Worm (Caenorhabditis elegans) whole organism, mixed stage, embryonic: Measurements from ENCODE around the gene str-199.

Source experiments
- M03D4.4 ChIP-seq: sonication (generic microtip); optimal IDR thresholded peaks from 2 replicates; lab custom pipeline; 2017; ENCODE audit warnings: mild to moderate bottlenecking, missing genetic modification characterization, missing compliant biosample characterization
- bed-3 ChIP-seq: fragments of 200-800 bp; sonication (Bioruptor generic); optimal IDR thresholded peaks from 3 replicates; lab custom pipeline; 2018; ENCODE audit warnings: mild to moderate bottlenecking, missing genetic modification characterization, moderate library complexity, missing compliant biosample characterization
- blmp-1 ChIP-seq: fragments of 150-350 bp; optimal IDR thresholded peaks from 2 replicates; lab custom pipeline; 2014; ENCODE audit warnings: missing biosample characterization, missing genetic modification characterization
- ceh-39 ChIP-seq: fragments of 150-350 bp; optimal IDR thresholded peaks from 2 replicates; lab custom pipeline; 2014; ENCODE audit warnings: missing biosample characterization, missing genetic modification characterization
- ceh-43 ChIP-seq: fragments of 200-800 bp; sonication (Bioruptor generic); optimal IDR thresholded peaks from 2 replicates; lab custom pipeline; 2018; ENCODE audit warnings: mild to moderate bottlenecking, missing genetic modification characterization, moderate library complexity, missing compliant biosample characterization
- ceh-83 ChIP-seq: fragments of 200-800 bp; sonication (Bioruptor generic); optimal IDR thresholded peaks from 2 replicates; lab custom pipeline; 2018; ENCODE audit warnings: mild to moderate bottlenecking, missing genetic modification characterization, missing compliant biosample characterization
- ces-1 ChIP-seq: fragments of 150-350 bp; optimal IDR thresholded peaks from 2 replicates; lab custom pipeline; 2014; ENCODE audit warnings: missing biosample characterization, missing genetic modification reagents, missing genetic modification characterization
- cnd-1 ChIP-seq: fragments of 200-800 bp; sonication (Bioruptor generic); optimal IDR thresholded peaks from 2 replicates; lab custom pipeline; 2018; ENCODE audit warnings: mild to moderate bottlenecking, missing genetic modification characterization, missing compliant biosample characterization
- drap-1 ChIP-seq: fragments of 200-800 bp; sonication (Bioruptor generic); optimal IDR thresholded peaks from 3 replicates; lab custom pipeline; 2018; ENCODE audit warnings: mild to moderate bottlenecking, missing genetic modification characterization, missing compliant biosample characterization
- elt-1 ChIP-seq: sonication (generic microtip); optimal IDR thresholded peaks from 2 replicates; lab custom pipeline; 2017; ENCODE audit warnings: missing genetic modification characterization, mild to moderate bottlenecking, missing compliant biosample characterization, antibody characterized with exemption, moderate library complexity, borderline replicate concordance; ENCODE audit not compliant: insufficient read depth
- elt-3 ChIP-seq: fragments of 150-350 bp; optimal IDR thresholded peaks from 2 replicates; lab custom pipeline; 2014; ENCODE audit warnings: missing biosample characterization, missing genetic modification characterization
- flh-1 ChIP-seq: fragments of 200-800 bp; sonication (Bioruptor generic); optimal IDR thresholded peaks from 2 replicates; lab custom pipeline; 2018; ENCODE audit warnings: mild to moderate bottlenecking, missing genetic modification characterization, moderate library complexity, missing compliant biosample characterization
- ham-2 ChIP-seq: fragments of 200-800 bp; sonication (Bioruptor generic); optimal IDR thresholded peaks from 2 replicates; lab custom pipeline; 2018; ENCODE audit warnings: mild to moderate bottlenecking, missing genetic modification characterization, missing compliant biosample characterization
- hlh-1 ChIP-seq: fragments of 150-350 bp; optimal IDR thresholded peaks from 2 replicates; lab custom pipeline; 2014; ENCODE audit warnings: missing biosample characterization, missing genetic modification reagents, missing genetic modification characterization
- lin-13 ChIP-seq: fragments of 150-350 bp; optimal IDR thresholded peaks from 2 replicates; lab custom pipeline; 2014; ENCODE audit warnings: missing biosample characterization, missing genetic modification characterization
- lin-32 ChIP-seq: fragments of 200-800 bp; sonication (Bioruptor generic); optimal IDR thresholded peaks from 2 replicates; lab custom pipeline; 2018; ENCODE audit warnings: mild to moderate bottlenecking, missing genetic modification characterization, missing compliant biosample characterization
- mab-5 ChIP-seq: fragments of 150-350 bp; optimal IDR thresholded peaks from 2 replicates; lab custom pipeline; 2014; ENCODE audit warnings: missing biosample characterization, missing genetic modification characterization
- mep-1 ChIP-seq: fragments of 150-350 bp; optimal IDR thresholded peaks from 2 replicates; lab custom pipeline; 2017; ENCODE audit warnings: missing biosample characterization, missing genetic modification reagents, missing genetic modification characterization, inconsistent platforms
- mls-2 ChIP-seq: sonication (generic microtip); optimal IDR thresholded peaks from 2 replicates; lab custom pipeline; 2016; ENCODE audit warnings: mild to moderate bottlenecking, missing genetic modification characterization, moderate library complexity, missing compliant biosample characterization
- nhr-12 ChIP-seq: fragments of 150-350 bp; optimal IDR thresholded peaks from 2 replicates; lab custom pipeline; 2014; ENCODE audit warnings: missing biosample characterization, missing genetic modification characterization
- nhr-2 ChIP-seq: fragments of 150-350 bp; optimal IDR thresholded peaks from 2 replicates; lab custom pipeline; 2014; ENCODE audit warnings: missing biosample characterization, missing genetic modification characterization
- nhr-237 ChIP-seq: fragments of 150-350 bp; optimal IDR thresholded peaks from 2 replicates; lab custom pipeline; 2014; ENCODE audit warnings: missing biosample characterization, missing genetic modification characterization
- nhr-28 ChIP-seq: fragments of 150-350 bp; optimal IDR thresholded peaks from 2 replicates; lab custom pipeline; 2014; ENCODE audit warnings: missing biosample characterization, missing genetic modification characterization
- nhr-76 ChIP-seq: sonication (generic microtip); optimal IDR thresholded peaks from 2 replicates; lab custom pipeline; 2017; ENCODE audit warnings: missing biosample characterization, missing genetic modification characterization
- pha-4 ChIP-seq: fragments of 150-350 bp; optimal IDR thresholded peaks from 2 replicates; lab custom pipeline; 2018; ENCODE audit warnings: missing biosample characterization, missing genetic modification reagents, missing genetic modification characterization
- sem-2 ChIP-seq: fragments of 200-800 bp; sonication (Bioruptor generic); optimal IDR thresholded peaks from 2 replicates; lab custom pipeline; 2018; ENCODE audit warnings: mild to moderate bottlenecking, missing genetic modification characterization, missing compliant biosample characterization
- snpc-4 ChIP-seq: fragments of 150-350 bp; optimal IDR thresholded peaks from 2 replicates; lab custom pipeline; 2014; ENCODE audit warnings: missing biosample characterization, missing genetic modification characterization
- sptf-1 ChIP-seq: sonication (generic microtip); optimal IDR thresholded peaks from 2 replicates; lab custom pipeline; 2017; ENCODE audit warnings: mild to moderate bottlenecking, missing genetic modification characterization, moderate library complexity, missing compliant biosample characterization
- unc-120 ChIP-seq: sonication (generic microtip); optimal IDR thresholded peaks from 2 replicates; lab custom pipeline; 2017; ENCODE audit warnings: missing genetic modification characterization, missing compliant biosample characterization; ENCODE audit not compliant: poor library complexity, severe bottlenecking
- unc-39 ChIP-seq: fragments of 150-350 bp; optimal IDR thresholded peaks from 2 replicates; lab custom pipeline; 2014; ENCODE audit warnings: missing biosample characterization, missing genetic modification characterization
- unc-62 ChIP-seq: fragments of 150-350 bp; optimal IDR thresholded peaks from 2 replicates; lab custom pipeline; 2014; ENCODE audit warnings: missing biosample characterization, missing genetic modification reagents, missing genetic modification characterization
- zip-8 ChIP-seq: fragments of 150-350 bp; optimal IDR thresholded peaks from 2 replicates; lab custom pipeline; 2014; ENCODE audit warnings: missing biosample characterization, missing genetic modification characterization

Gene str-199

ce11 chrV:17190399-17190798 is at the start of gene str-199:
Gene str-199 (minus strand): TSS chrV:17190499.
- TF ChIP-seq nhr-237 (tag; lab: Kevin White, UChicago) (no peak), mab-5 (tag; lab: Kevin White, UChicago) (no peak), lin-32 (GFP tag; lab: Kevin White, UChicago) (no peak), flh-1 (GFP tag; lab: Kevin White, UChicago) (no peak), ceh-83 (no peak), nhr-28 (tag; lab: Kevin White, UChicago) (no peak), M03D4.4 (tag; lab: Kevin White, UChicago) (no peak), zip-8 (tag; lab: Kevin White, UChicago) (no peak), unc-39 (tag; lab: Kevin White, UChicago) (no peak), sem-2 (no peak), mls-2 (tag; lab: Kevin White, UChicago) (no peak), elt-3 (tag; lab: Kevin White, UChicago) (no peak), snpc-4 (tag; lab: Kevin White, UChicago) (no peak), hlh-1 (no peak), nhr-2 (tag; lab: Kevin White, UChicago) (no peak), ham-2 (GFP tag; lab: Kevin White, UChicago) (no peak), elt-1 (tag; lab: Kevin White, UChicago) (no peak), blmp-1 (no peak)
- TF ChIP-seq, all 35 proteins: peak for 0

ce11 chrV:17238799-17239198 is 48.5 kb upstream of the str-199 start, which contains the start of gene T19C9.8:
Gene T19C9.8 (plus strand): TSS chrV:17239097.
- TF ChIP-seq sptf-1 (tag; lab: Kevin White, UChicago) (no peak), mep-1 (tag; lab: Kevin White, UChicago) (no peak), nhr-2 (tag; lab: Kevin White, UChicago) (no peak), cnd-1 (no peak)
- TF ChIP-seq, all 35 proteins: peak for 0

ce11 chrV:17236345-17236744 is 46.0 kb upstream of the str-199 start, which contains the start of gene T19C9.10:
Gene T19C9.10 (plus strand): TSS chrV:17236592.
- TF ChIP-seq elt-1 (tag; lab: Kevin White, UChicago) (peak; percentile 61), unc-120 (tag; lab: Kevin White, UChicago) (no peak)

- no peak for TF ChIP-seq ceh-43 (GFP tag; lab: Kevin White, UChicago)
- TF ChIP-seq nhr-28 (tag; lab: Kevin White, UChicago) = no peak
- TF ChIP-seq flh-1 (GFP tag; lab: Kevin White, UChicago) = no peak
- no peak for TF ChIP-seq drap-1
- no peak for TF ChIP-seq ces-1 (GFP tag; lab: Kevin White, UChicago)
- no peak for TF ChIP-seq nhr-2 (tag; lab: Kevin White, UChicago)
- no peak for TF ChIP-seq lin-32 (GFP tag; lab: Kevin White, UChicago)
- TF ChIP-seq bed-3 = no peak
- TF ChIP-seq pha-4 (tag; lab: Kevin White, UChicago) = no peak
- TF ChIP-seq snpc-4 (tag; lab: Kevin White, UChicago) = no peak
- TF ChIP-seq hlh-1 = no peak
Measured at ce11 chrV:17232403-17232802, 42.1 kb upstream of the str-199 start.

- TF ChIP-seq unc-62 = no peak
- TF ChIP-seq, all 35 proteins: peak for 0
Measured at ce11 chrV:17226119-17226518, 35.8 kb upstream of the str-199 start, which contains the start of gene srh-112. Gene srh-112 (minus strand): TSS chrV:17226219.

ce11 chrV:17225389-17225788 is 35.1 kb upstream of the str-199 start, which contains the start of gene scl-25:
Gene scl-25 (plus strand): TSS chrV:17225689.
- no peak for TF ChIP-seq mep-1 (tag; lab: Kevin White, UChicago)
- no peak for TF ChIP-seq nhr-76
- TF ChIP-seq nhr-2 (tag; lab: Kevin White, UChicago) = no peak
- TF ChIP-seq sptf-1 (tag; lab: Kevin White, UChicago) = no peak
- no peak for TF ChIP-seq ceh-39 (tag; lab: Kevin White, UChicago)
- TF ChIP-seq nhr-12 (tag; lab: Kevin White, UChicago) = no peak
- TF ChIP-seq sem-2 = no peak
- TF ChIP-seq ceh-83 = no peak
- TF ChIP-seq unc-120 (tag; lab: Kevin White, UChicago) = no peak
- TF ChIP-seq nhr-237 (tag; lab: Kevin White, UChicago) = no peak
- no peak for TF ChIP-seq mab-5 (tag; lab: Kevin White, UChicago)
- no peak for TF ChIP-seq elt-1 (tag; lab: Kevin White, UChicago)
- TF ChIP-seq cnd-1 = no peak
- no peak for TF ChIP-seq unc-62
- no peak for TF ChIP-seq lin-13 (tag; lab: Kevin White, UChicago)
- TF ChIP-seq lin-32 (GFP tag; lab: Kevin White, UChicago) = no peak
- no peak for TF ChIP-seq ceh-43 (GFP tag; lab: Kevin White, UChicago)
- TF ChIP-seq, all 35 proteins: peak for 0
